Fruit fly (Drosophila melanogaster): Measurements from ENCODE around the gene ssp3.

Gene ssp3

DNA sequence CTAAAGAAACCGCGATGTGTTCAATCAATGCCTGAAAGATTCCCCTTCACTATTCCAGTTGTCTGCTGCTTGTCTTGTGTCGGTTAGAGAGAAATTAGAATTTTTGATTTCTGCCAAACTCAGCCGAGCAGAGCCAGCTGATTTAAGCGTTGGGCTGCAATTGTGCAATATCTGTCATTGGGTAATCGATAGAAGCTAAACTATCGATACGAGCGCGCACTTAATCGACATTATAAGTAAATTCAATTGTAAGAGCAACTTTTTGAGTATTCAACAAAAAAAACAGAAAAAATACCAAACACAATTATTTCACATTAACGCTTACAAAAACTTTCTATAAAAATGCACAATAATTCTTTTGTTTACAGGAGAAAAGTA is at the start of gene ssp3:
Gene ssp3, minus strand, starts transcription at position 164 of the 378 bp plus-strand sequence.
- no peak for TF ChIP-seq CG11294 (GFP tag; IDR thresholded peaks at IDR 0.05)
- TF ChIP-seq Sox14 (GFP tag; optimal IDR thresholded peaks at IDR 0.05), result peak; percentile 18
- TF ChIP-seq Eip78C (GFP tag), result peak; percentile 25
- no peak for TF ChIP-seq CG15336 (GFP tag; IDR thresholded peaks at IDR 0.05)
- no peak for TF ChIP-seq Sox15 (GFP tag; optimal IDR thresholded peaks at IDR 0.05)
- no peak for TF ChIP-seq CG6792 (GFP tag; optimal IDR thresholded peaks at IDR 0.05)
- TF ChIP-seq CG7368 (GFP tag; optimal IDR thresholded peaks at IDR 0.05), result no peak
- peak; percentile 82 for TF ChIP-seq vri (GFP tag; optimal IDR thresholded peaks at IDR 0.05)
- TF ChIP-seq achi (GFP tag; optimal IDR thresholded peaks at IDR 0.05), result peak; percentile 95
- no peak for TF ChIP-seq CG8119 (GFP tag; IDR thresholded peaks at IDR 0.05)

DNA sequence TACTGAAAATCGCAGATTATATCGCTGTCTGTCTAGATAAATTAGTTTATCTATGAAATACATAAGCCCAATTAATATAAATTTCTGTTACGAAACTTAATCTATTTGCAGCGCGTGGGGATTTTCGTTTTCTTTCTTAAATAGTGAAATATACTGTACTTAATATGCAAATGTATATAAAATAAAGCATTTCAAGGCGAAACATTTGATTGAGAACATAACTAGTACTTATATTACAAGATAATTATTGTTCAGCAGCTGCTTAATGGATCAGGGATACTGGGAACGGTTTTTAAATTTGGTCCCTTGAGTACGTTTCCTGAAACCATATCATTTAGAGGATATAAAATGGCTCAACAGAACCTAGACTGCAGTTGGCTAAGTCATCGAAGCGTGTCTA is 48.4 kb upstream of the ssp3 start, which contains the start of gene CG46465:
Gene CG46465, plus strand, starts transcription at position 301 of the 400 bp plus-strand sequence.
- TF ChIP-seq fkh (GFP tag; optimal IDR thresholded peaks at IDR 0.05) (no peak), CG3919 (GFP tag; optimal IDR thresholded peaks at IDR 0.05) (no peak), CG10669 (GFP tag; optimal IDR thresholded peaks at IDR 0.05) (no peak), CG1621 (tag; optimal IDR thresholded peaks at IDR 0.05) (no peak), CG6163 (GFP tag; IDR thresholded peaks at IDR 0.05) (no peak), Met (GFP tag; optimal IDR thresholded peaks at IDR 0.05) (no peak), fd59A (GFP tag; optimal IDR thresholded peaks at IDR 0.05) (no peak), Sox14 (GFP tag; optimal IDR thresholded peaks at IDR 0.05) (no peak), eg (GFP tag; IDR thresholded peaks at IDR 0.05) (no peak)

DNA sequence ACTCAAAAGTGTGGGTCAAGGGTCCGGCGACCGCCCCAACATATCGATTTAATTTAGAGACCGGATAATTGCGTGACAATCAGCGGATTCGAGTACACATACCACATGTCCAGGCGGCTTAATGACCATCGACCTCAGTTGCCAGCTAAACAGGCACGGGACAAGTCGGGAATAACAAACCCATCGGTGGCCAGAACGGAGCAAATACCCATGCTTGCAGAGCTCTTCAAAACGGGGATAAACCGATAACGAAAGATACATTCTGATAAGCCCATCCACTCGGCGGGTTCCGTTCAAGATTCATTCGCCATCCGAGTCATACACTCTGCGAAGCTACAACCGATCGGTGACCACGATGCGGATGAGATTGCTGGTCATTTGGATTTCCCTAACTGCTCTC is 47.0 kb upstream of the ssp3 start, which contains the start of gene CG15169:
Gene CG15169, plus strand, starts transcription at position 301 of the 400 bp plus-strand sequence.
- no peak for TF ChIP-seq topi (GFP tag; optimal IDR thresholded peaks at IDR 0.05)
- no peak for TF ChIP-seq esn (GFP tag; optimal IDR thresholded peaks at IDR 0.05)
- no peak for TF ChIP-seq fd59A (GFP tag; optimal IDR thresholded peaks at IDR 0.05)
- no peak for TF ChIP-seq CG34406 (GFP tag; optimal IDR thresholded peaks at IDR 0.05)
- no peak for TF ChIP-seq CG11762 (GFP tag; optimal IDR thresholded peaks at IDR 0.05; ENCODE audit: insufficient read depth)
- TF ChIP-seq CG8119 (GFP tag; IDR thresholded peaks at IDR 0.05), result no peak
- TF ChIP-seq CG7368 (GFP tag; optimal IDR thresholded peaks at IDR 0.05), result no peak
- no peak for TF ChIP-seq Hr38 (GFP tag; optimal IDR thresholded peaks at IDR 0.05)
- TF ChIP-seq CG32006 (GFP tag; optimal IDR thresholded peaks at IDR 0.05), result no peak

DNA sequence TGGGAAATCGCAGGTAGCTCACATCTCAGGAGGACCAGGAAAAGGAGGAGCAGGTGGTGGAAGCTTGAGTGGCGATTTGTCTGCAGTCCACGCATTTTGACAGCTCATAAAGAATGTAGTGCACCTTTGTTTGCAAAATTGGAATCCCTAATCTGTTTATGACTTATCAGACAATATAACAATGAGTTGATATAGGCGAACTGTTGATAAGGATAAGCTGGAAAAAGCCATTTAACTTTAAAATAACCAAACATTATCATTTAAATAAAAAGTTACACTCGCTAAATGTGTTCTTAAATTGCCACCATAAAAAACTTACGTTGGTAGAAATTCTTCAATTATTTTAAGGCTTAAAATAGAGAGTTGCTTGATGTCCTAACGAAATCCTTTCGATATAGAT is 46.4 kb upstream of the ssp3 start, which contains the start of gene CG15170:
Gene CG15170, minus strand, starts transcription at position 101 of the 400 bp plus-strand sequence.
- TF ChIP-seq esn (GFP tag; optimal IDR thresholded peaks at IDR 0.05), result no peak

DNA sequence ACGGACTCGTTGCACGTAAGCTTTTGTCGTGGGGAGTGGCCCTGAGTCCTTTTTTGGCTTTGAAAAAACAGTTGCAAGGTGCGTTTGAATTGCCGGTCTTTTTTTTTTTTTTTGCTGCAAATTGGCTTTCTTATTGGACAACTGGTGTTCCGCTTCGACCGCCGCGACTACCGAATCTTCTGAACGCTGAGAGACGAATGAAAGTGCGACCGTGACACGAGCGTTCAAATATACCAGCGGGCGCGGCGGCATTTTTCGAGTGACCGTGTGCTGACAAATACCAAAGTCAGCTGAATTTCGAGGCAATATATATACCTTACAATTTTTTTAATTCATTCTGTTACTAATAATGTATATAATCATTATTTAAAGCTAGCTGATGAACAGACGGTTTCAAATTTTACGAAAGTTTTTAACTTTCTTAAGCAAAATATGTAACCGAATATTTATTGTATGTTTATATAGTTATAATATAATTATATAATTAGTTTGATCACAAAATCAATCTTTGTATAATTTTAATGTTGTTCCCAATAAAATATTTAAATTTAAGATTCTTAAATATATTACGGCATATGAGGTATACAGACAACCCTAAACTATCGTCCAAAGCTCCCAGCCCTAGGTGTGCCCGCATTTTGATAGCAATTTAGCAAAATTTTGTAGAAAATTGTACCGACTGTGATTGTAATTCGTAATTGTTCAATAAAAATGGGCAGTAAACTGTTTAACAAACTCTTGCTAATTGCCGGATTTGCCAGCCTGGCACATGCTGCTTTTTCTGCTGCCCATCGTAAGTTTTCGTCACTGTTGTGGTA is 43.5 kb upstream of the ssp3 start, which contains the start of the genes Swip-1 and EMC5:
Gene Swip-1, minus strand, starts transcription at position 203 of the 818 bp plus-strand sequence.
Gene EMC5, plus strand, starts transcription at position 630 of the 818 bp plus-strand sequence.
- peak; percentile 10 for TF ChIP-seq Sox14 (GFP tag; optimal IDR thresholded peaks at IDR 0.05)
- TF ChIP-seq Ets21C (GFP tag; optimal IDR thresholded peaks at IDR 0.05), result no peak
- no peak for TF ChIP-seq Eip93F (GFP tag; optimal IDR thresholded peaks at IDR 0.05)
- TF ChIP-seq topi (GFP tag; optimal IDR thresholded peaks at IDR 0.05), result peak; percentile 17
- peak; percentile 27 for TF ChIP-seq vri (GFP tag; optimal IDR thresholded peaks at IDR 0.05)
- peak; percentile 71 for TF ChIP-seq CG10631 (GFP tag; optimal IDR thresholded peaks at IDR 0.05)
- peak; percentile 26 for TF ChIP-seq CG31627 (GFP tag; optimal IDR thresholded peaks at IDR 0.05)
- peak; percentile 46 for TF ChIP-seq Ets96B (tag; optimal IDR thresholded peaks at IDR 0.05)
- TF ChIP-seq dsx (GFP tag; optimal IDR thresholded peaks at IDR 0.05; ENCODE audit: poor library complexity, severe bottlenecking), result peak; percentile 16
- no peak for TF ChIP-seq Lpt (GFP tag; optimal IDR thresholded peaks at IDR 0.05)
- TF ChIP-seq Eip78C (GFP tag), result peak; percentile 56
- peak; percentile 19; the same call in 2 of the 3 replicates for TF ChIP-seq eg (GFP tag; IDR thresholded peaks at IDR 0.05)
- peak; percentile 48 for TF ChIP-seq CG32006 (GFP tag; optimal IDR thresholded peaks at IDR 0.05)
- TF ChIP-seq Eip75B (GFP tag; optimal IDR thresholded peaks at IDR 0.05), result peak; percentile 18
- peak; percentile 51 for TF ChIP-seq CG11902 (GFP tag; optimal IDR thresholded peaks at IDR 0.05)
- TF ChIP-seq ss (GFP tag; optimal IDR thresholded peaks at IDR 0.05), result no peak
- peak; percentile 48 for TF ChIP-seq CG34406 (GFP tag; optimal IDR thresholded peaks at IDR 0.05)
- peak; percentile 9 for TF ChIP-seq CG10669 (GFP tag; optimal IDR thresholded peaks at IDR 0.05)
- TF ChIP-seq Gug (GFP tag; IDR thresholded peaks at IDR 0.05), result no peak
- peak; percentile 35 for TF ChIP-seq CG6808 (GFP tag; optimal IDR thresholded peaks at IDR 0.05)
- peak; percentile 49 for TF ChIP-seq Hr4 (GFP tag; optimal IDR thresholded peaks at IDR 0.05)
- TF ChIP-seq pdm3 (GFP tag; optimal IDR thresholded peaks at IDR 0.05), result peak; percentile 2
- peak; percentile 38 for TF ChIP-seq Sox102F (GFP tag; optimal IDR thresholded peaks at IDR 0.05)
- TF ChIP-seq lz (GFP tag; optimal IDR thresholded peaks at IDR 0.05), result peak; percentile 26
- peak; percentile 61 for TF ChIP-seq esn (GFP tag; optimal IDR thresholded peaks at IDR 0.05)
- peak; percentile 33 for TF ChIP-seq CG4318 (GFP tag; optimal IDR thresholded peaks at IDR 0.05)
